Fruit fly (Drosophila melanogaster): ENCODE results near the gene CG9676.

dm6 chrX:16670262-16670661 lies 29.7 kb downstream of the CG9676 start:
- TF ChIP-seq CG8478 (optimal IDR thresholded peaks at IDR 0.05): no peak
- no peak for TF ChIP-seq CTCF (optimal IDR thresholded peaks at IDR 0.05)

All from S2 (cell line).